Worm (Caenorhabditis elegans) whole organism, L4 larva: Measurements from ENCODE around the gene srx-46.

Source experiments
- F49E8.2 ChIP-seq: sonication (generic microtip); optimal IDR thresholded peaks from 2 replicates; lab custom pipeline; 2016; ENCODE audit warnings: missing compliant biosample characterization, mild to moderate bottlenecking, missing genetic modification characterization, borderline replicate concordance
- R02D3.7 ChIP-seq: fragments of 150-350 bp; sonication (generic microtip); optimal IDR thresholded peaks from 3 replicates; lab custom pipeline; 2014; ENCODE audit warnings: missing biosample characterization, missing genetic modification characterization
- lin-39 ChIP-seq: fragments of 150-350 bp; optimal IDR thresholded peaks from 2 replicates; lab custom pipeline; 2014; ENCODE audit warnings: missing biosample characterization, missing genetic modification reagents, missing genetic modification characterization
- pha-4 ChIP-seq, 2 experiments: fragments of 150-350 bp in 1 of 2; fragments of 200-800 bp in 1 of 2; sonication (Bioruptor generic) in 1 of 2; IDR thresholded peaks in 1 of 2; optimal IDR thresholded peaks in 1 of 2; 2 replicates each; pipeline versions ENCODE4 v1.3.6 to Lab custom; 2014 to 2022; ENCODE audit warnings: missing genetic modification characterization in 2 of 2, missing genetic modification reagents in 2 of 2, missing biosample characterization in 1 of 2, missing compliant biosample characterization in 1 of 2
- spr-3 ChIP-seq: fragments of 200-800 bp; sonication (Bioruptor generic); optimal IDR thresholded peaks from 2 replicates; lab custom pipeline; 2018; ENCODE audit warnings: mild to moderate bottlenecking, missing genetic modification characterization, missing compliant biosample characterization

- TF ChIP-seq lin-39 (tag; lab: Kevin White, UChicago) (no peak), spr-3 (GFP tag; lab: Kevin White, UChicago) (no peak), F49E8.2 (tag; lab: Kevin White, UChicago) (no peak), R02D3.7 (tag; lab: Kevin White, UChicago) (no peak), pha-4 (GFP tag; IDR thresholded peaks at IDR 0.05; lab: Robert Waterston, UW) (no peak), pha-4 (tag; optimal IDR thresholded peaks at IDR 0.05; lab: Kevin White, UChicago) (no peak)
These were observed 16.6 kb upstream of the srx-46 start, which contains the start of gene coq-6 for ce11 chrV:9336462-9336861.
